Worm (Caenorhabditis elegans) whole organism, mixed stage, embryonic: ENCODE measurements around the gene cnnm-3.

Experiments
- lsy-2 ChIP-seq: fragments of 150-350 bp; optimal IDR thresholded peaks from 2 replicates; lab custom pipeline; 2014; ENCODE audit warnings: missing biosample characterization, missing genetic modification characterization
- unc-39 ChIP-seq: fragments of 150-350 bp; optimal IDR thresholded peaks from 2 replicates; lab custom pipeline; 2014; ENCODE audit warnings: missing biosample characterization, missing genetic modification characterization
- unc-62 ChIP-seq: fragments of 150-350 bp; optimal IDR thresholded peaks from 2 replicates; lab custom pipeline; 2014; ENCODE audit warnings: missing biosample characterization, missing genetic modification reagents, missing genetic modification characterization
- ztf-11 ChIP-seq: fragments of 150-350 bp; optimal IDR thresholded peaks from 2 replicates; lab custom pipeline; 2014; ENCODE audit warnings: missing biosample characterization, missing genetic modification characterization

- TF ChIP-seq unc-62 (GFP tag; lab: Kevin White, UChicago) (no peak), unc-39 (tag; lab: Kevin White, UChicago) (no peak), lsy-2 (tag; lab: Kevin White, UChicago) (no peak), ztf-11 (tag; lab: Kevin White, UChicago) (no peak)
Measured at ce11 chrX:3018505-3018996, 27.1 kb downstream of the cnnm-3 start, which contains the start of gene flp-18.
